Worm (Caenorhabditis elegans) whole organism, late embryonic: Measurements from ENCODE around the gene vps-52.
A peak's percentile ranks its signal among the peaks of the same experiment; 100 is the strongest.

Experiments used
- C08G9.2 ChIP-seq: sonication (generic microtip); optimal IDR thresholded peaks from 2 replicates; lab custom pipeline; 2016; ENCODE audit warnings: mild to moderate bottlenecking, missing genetic modification characterization, moderate library complexity, missing compliant biosample characterization
- C38D4.7 ChIP-seq: fragments of 200-800 bp; sonication (Bioruptor generic); optimal IDR thresholded peaks from 2 replicates; lab custom pipeline; 2018; ENCODE audit warnings: mild to moderate bottlenecking, missing genetic modification characterization, moderate library complexity, missing compliant biosample characterization
- F13H6.1 ChIP-seq: sonication (generic microtip); optimal IDR thresholded peaks from 2 replicates; lab custom pipeline; 2016; ENCODE audit warnings: missing genetic modification characterization, missing compliant biosample characterization
- K02D7.2 ChIP-seq: sonication (generic microtip); optimal IDR thresholded peaks from 2 replicates; lab custom pipeline; 2017; ENCODE audit warnings: mild to moderate bottlenecking, missing genetic modification characterization, missing compliant biosample characterization
- T23F11.4 ChIP-seq: fragments of 200-800 bp; sonication (Bioruptor generic); optimal IDR thresholded peaks from 2 replicates; lab custom pipeline; 2018; ENCODE audit warnings: mild to moderate bottlenecking, missing genetic modification characterization, missing compliant biosample characterization
- ama-1 ChIP-seq: fragments of 150-350 bp; optimal IDR thresholded peaks from 2 replicates; lab custom pipeline; 2014
- ceh-18 ChIP-seq: sonication (generic microtip); optimal IDR thresholded peaks from 2 replicates; lab custom pipeline; 2016; ENCODE audit warnings: missing genetic modification characterization, missing compliant biosample characterization
- ceh-2 ChIP-seq: sonication (generic microtip); optimal IDR thresholded peaks from 2 replicates; lab custom pipeline; 2016; ENCODE audit warnings: missing genotype, missing genetic modification characterization, missing compliant biosample characterization
- ceh-31 ChIP-seq: sonication (generic microtip); optimal IDR thresholded peaks from 2 replicates; lab custom pipeline; 2016; ENCODE audit warnings: missing genetic modification characterization, missing compliant biosample characterization
- ceh-34 ChIP-seq: sonication (generic microtip); optimal IDR thresholded peaks from 2 replicates; lab custom pipeline; 2016; ENCODE audit warnings: mild to moderate bottlenecking, missing genetic modification characterization, missing compliant biosample characterization
- ceh-45 ChIP-seq: fragments of 200-800 bp; sonication (Bioruptor generic); IDR thresholded peaks from 2 replicates; pipeline ENCODE4 v1.3.6; 2022; ENCODE audit warnings: missing genetic modification reagents, missing genetic modification characterization, missing compliant biosample characterization
- dmd-4 ChIP-seq: sonication (generic microtip); optimal IDR thresholded peaks from 2 replicates; lab custom pipeline; 2016; ENCODE audit warnings: borderline replicate concordance, missing genetic modification characterization, missing compliant biosample characterization
- elt-2 ChIP-seq: sonication (generic microtip); optimal IDR thresholded peaks from 2 replicates; lab custom pipeline; 2016; ENCODE audit warnings: missing genetic modification reagents, missing genetic modification characterization, missing compliant biosample characterization
- elt-4 ChIP-seq: sonication (generic microtip); optimal IDR thresholded peaks from 2 replicates; lab custom pipeline; 2016; ENCODE audit warnings: missing genetic modification characterization, missing compliant biosample characterization
- ets-4 ChIP-seq: sonication (generic microtip); optimal IDR thresholded peaks from 2 replicates; lab custom pipeline; 2016; ENCODE audit warnings: missing genetic modification characterization, missing compliant biosample characterization
- eyg-1 ChIP-seq: sonication (generic microtip); optimal IDR thresholded peaks from 2 replicates; lab custom pipeline; 2016; ENCODE audit warnings: missing genotype, missing genetic modification characterization, missing compliant biosample characterization
- fax-1 ChIP-seq: sonication (generic microtip); optimal IDR thresholded peaks from 2 replicates; lab custom pipeline; 2016; ENCODE audit warnings: missing genotype, missing genetic modification characterization, missing compliant biosample characterization
- fkh-6 ChIP-seq: sonication (generic microtip); optimal IDR thresholded peaks from 2 replicates; lab custom pipeline; 2016; ENCODE audit warnings: missing genetic modification characterization, missing compliant biosample characterization
- gmeb-2 ChIP-seq: sonication (generic microtip); optimal IDR thresholded peaks from 2 replicates; lab custom pipeline; 2016; ENCODE audit warnings: missing genetic modification characterization, inconsistent platforms, missing compliant biosample characterization
- hlh-13 ChIP-seq: fragments of 200-800 bp; sonication (Bioruptor generic); optimal IDR thresholded peaks from 2 replicates; lab custom pipeline; 2018; ENCODE audit warnings: mild to moderate bottlenecking, missing genetic modification characterization, missing compliant biosample characterization
- hlh-15 ChIP-seq: sonication (generic microtip); optimal IDR thresholded peaks from 2 replicates; lab custom pipeline; 2016; ENCODE audit warnings: missing genetic modification characterization, missing compliant biosample characterization
- hlh-6 ChIP-seq: sonication (generic microtip); optimal IDR thresholded peaks from 2 replicates; lab custom pipeline; 2016; ENCODE audit warnings: missing genotype, missing genetic modification characterization, missing compliant biosample characterization
- hlh-8 ChIP-seq: sonication (generic microtip); optimal IDR thresholded peaks from 2 replicates; lab custom pipeline; 2016; ENCODE audit warnings: missing genotype, missing genetic modification characterization, missing compliant biosample characterization
- mec-3 ChIP-seq: sonication (generic microtip); optimal IDR thresholded peaks from 2 replicates; lab custom pipeline; 2016; ENCODE audit warnings: borderline replicate concordance, missing genetic modification characterization, missing compliant biosample characterization
- nfya-1 ChIP-seq: sonication (generic microtip); optimal IDR thresholded peaks from 2 replicates; lab custom pipeline; 2017; ENCODE audit warnings: missing genetic modification characterization, mild to moderate bottlenecking, missing compliant biosample characterization, antibody characterized with exemption, moderate library complexity
- nhr-232 ChIP-seq: sonication (generic microtip); optimal IDR thresholded peaks from 2 replicates; lab custom pipeline; 2016; ENCODE audit warnings: missing genetic modification characterization, missing compliant biosample characterization
- npax-4 ChIP-seq: sonication (generic microtip); optimal IDR thresholded peaks from 2 replicates; lab custom pipeline; 2016; ENCODE audit warnings: missing genetic modification characterization, missing compliant biosample characterization
- pat-9 ChIP-seq: fragments of 200-800 bp; sonication (Bioruptor generic); optimal IDR thresholded peaks from 2 replicates; lab custom pipeline; 2018; ENCODE audit warnings: mild to moderate bottlenecking, missing genetic modification characterization, moderate library complexity, missing compliant biosample characterization
- pax-1 ChIP-seq: fragments of 150-350 bp; optimal IDR thresholded peaks from 2 replicates; lab custom pipeline; 2014; ENCODE audit warnings: missing biosample characterization, missing genetic modification characterization
- pha-2 ChIP-seq: sonication (generic microtip); optimal IDR thresholded peaks from 2 replicates; lab custom pipeline; 2017; ENCODE audit warnings: mild to moderate bottlenecking, missing genetic modification characterization, missing compliant biosample characterization
- ref-2 ChIP-seq: sonication (generic microtip); optimal IDR thresholded peaks from 2 replicates; lab custom pipeline; 2016; ENCODE audit warnings: missing genetic modification characterization, missing compliant biosample characterization
- rnt-1 ChIP-seq: sonication (generic microtip); optimal IDR thresholded peaks from 2 replicates; lab custom pipeline; 2016; ENCODE audit warnings: missing genetic modification characterization, missing compliant biosample characterization
- sdc-2 ChIP-seq: sonication (generic microtip); optimal IDR thresholded peaks from 2 replicates; lab custom pipeline; 2016; ENCODE audit warnings: missing genotype, missing genetic modification characterization, missing compliant biosample characterization
- sox-2 ChIP-seq: fragments of 200-800 bp; sonication (Bioruptor generic); IDR thresholded peaks from 2 replicates; pipeline ENCODE4 v1.3.6; 2022; ENCODE audit warnings: missing genetic modification reagents, missing genetic modification characterization, missing compliant biosample characterization
- sox-4 ChIP-seq: sonication (generic microtip); optimal IDR thresholded peaks from 2 replicates; lab custom pipeline; 2017; ENCODE audit warnings: mild to moderate bottlenecking, missing genetic modification characterization, inconsistent platforms, missing compliant biosample characterization
- tbx-2 ChIP-seq: sonication (generic microtip); optimal IDR thresholded peaks from 2 replicates; lab custom pipeline; 2016; ENCODE audit warnings: missing genetic modification characterization, missing compliant biosample characterization
- unc-3 ChIP-seq, 2 experiments: fragments of 200-800 bp in 1 of 2; sonication (Bioruptor generic) in 1 of 2; sonication (generic microtip) in 1 of 2; conservative IDR thresholded peaks in 1 of 2; optimal IDR thresholded peaks in 1 of 2; 2 replicates each; pipeline versions ENCODE4 v1.3.6 to Lab custom; 2016 to 2022; ENCODE audit warnings: missing compliant biosample characterization in 2 of 2, missing genetic modification characterization in 2 of 2, missing genetic modification reagents in 1 of 2
- unc-42 ChIP-seq: sonication (generic microtip); optimal IDR thresholded peaks from 2 replicates; lab custom pipeline; 2016; ENCODE audit warnings: missing genotype, missing genetic modification characterization, missing compliant biosample characterization
- unc-86 ChIP-seq: sonication (generic microtip); optimal IDR thresholded peaks from 2 replicates; lab custom pipeline; 2016; ENCODE audit warnings: missing genetic modification characterization, missing compliant biosample characterization
- zip-5 ChIP-seq: sonication (generic microtip); optimal IDR thresholded peaks from 2 replicates; lab custom pipeline; 2016; ENCODE audit warnings: missing genetic modification characterization, missing compliant biosample characterization

Gene vps-52

ce11 chrX:7568684-7569289 lies 3.7 kb downstream of the vps-52 start:
- TF ChIP-seq eyg-1 (tag; lab: Kevin White, UChicago) (no peak), ama-1 (lab: Kevin White, UChicago) (no peak), sox-2 (no peak), ceh-45 (GFP tag; lab: Robert Waterston, UW) (no peak), sdc-2 (no peak), nfya-1 (no peak), unc-86 (tag; lab: Kevin White, UChicago) (no peak), ceh-34 (tag; lab: Kevin White, UChicago) (no peak), unc-3 (GFP tag; conservative IDR thresholded peaks at IDR 0.05; lab: Robert Waterston, UW) (no peak), unc-3 (tag; optimal IDR thresholded peaks at IDR 0.05; lab: Kevin White, UChicago) (no peak), npax-4 (tag; lab: Kevin White, UChicago) (no peak), F13H6.1 (tag; lab: Kevin White, UChicago) (no peak), pat-9 (no peak), hlh-15 (tag; lab: Kevin White, UChicago) (no peak), ets-4 (no peak), nhr-232 (tag; lab: Kevin White, UChicago) (no peak)

- TF ChIP-seq ceh-31 (tag; lab: Kevin White, UChicago), result peak; percentile 75
- peak; percentile 58 for TF ChIP-seq zip-5 (tag; lab: Kevin White, UChicago)
- no peak for TF ChIP-seq elt-4 (tag; lab: Kevin White, UChicago)
- TF ChIP-seq fkh-6 (tag; lab: Kevin White, UChicago), result peak; percentile 23
- no peak for TF ChIP-seq gmeb-2 (tag; lab: Kevin White, UChicago)
- TF ChIP-seq fax-1, result peak; percentile 28
- TF ChIP-seq hlh-6 (tag; lab: Kevin White, UChicago), result no peak
- no peak for TF ChIP-seq npax-4 (tag; lab: Kevin White, UChicago)
- peak; percentile 15 for TF ChIP-seq hlh-8 (tag; lab: Kevin White, UChicago)
- TF ChIP-seq hlh-15 (tag; lab: Kevin White, UChicago), result no peak
- TF ChIP-seq T23F11.4 (GFP tag; lab: Kevin White, UChicago), result no peak
- TF ChIP-seq pha-2 (tag; lab: Kevin White, UChicago), result no peak
- TF ChIP-seq pat-9, result no peak
- peak; percentile 5 for TF ChIP-seq ceh-34 (tag; lab: Kevin White, UChicago)
- TF ChIP-seq ceh-2 (tag; lab: Kevin White, UChicago), result peak; percentile 73
- TF ChIP-seq mec-3, result no peak
- TF ChIP-seq unc-42 (tag; lab: Kevin White, UChicago), result peak; percentile 76
- TF ChIP-seq elt-2, result peak; percentile 79
- no peak for TF ChIP-seq dmd-4 (tag; lab: Kevin White, UChicago)
- peak; percentile 34 for TF ChIP-seq ref-2 (tag; lab: Kevin White, UChicago)
- TF ChIP-seq C08G9.2 (tag; lab: Kevin White, UChicago), result peak; percentile 31
- TF ChIP-seq ets-4, result peak; percentile 41
- peak; percentile 54 for TF ChIP-seq tbx-2 (tag; lab: Kevin White, UChicago)
- no peak for TF ChIP-seq hlh-13 (GFP tag; lab: Kevin White, UChicago)
- TF ChIP-seq, all 69 proteins: peak for 13
Observed at ce11 chrX:7569685-7570518, 4.8 kb downstream of the vps-52 start, which contains the start of gene apy-1. apy-1 (minus strand) TSS chrX:7569722.

- TF ChIP-seq ceh-18 (no peak), rnt-1 (tag; lab: Kevin White, UChicago) (no peak), eyg-1 (tag; lab: Kevin White, UChicago) (no peak), pax-1 (tag; lab: Kevin White, UChicago) (no peak), ceh-45 (GFP tag; lab: Robert Waterston, UW) (no peak), sox-4 (tag; lab: Kevin White, UChicago) (no peak), C38D4.7 (GFP tag; lab: Kevin White, UChicago) (no peak), ceh-34 (tag; lab: Kevin White, UChicago) (no peak), nfya-1 (no peak), ref-2 (tag; lab: Kevin White, UChicago) (no peak), elt-4 (tag; lab: Kevin White, UChicago) (no peak), ceh-31 (tag; lab: Kevin White, UChicago) (no peak), K02D7.2 (tag; lab: Kevin White, UChicago) (no peak)
Observed at ce11 chrX:7572057-7572456, 6.9 kb downstream of the vps-52 start, which contains the start of gene pcyt-1. pcyt-1 (plus strand) TSS chrX:7572357.
